Fruit fly (Drosophila melanogaster): ENCODE measurements around the gene CG44869.

DNA sequence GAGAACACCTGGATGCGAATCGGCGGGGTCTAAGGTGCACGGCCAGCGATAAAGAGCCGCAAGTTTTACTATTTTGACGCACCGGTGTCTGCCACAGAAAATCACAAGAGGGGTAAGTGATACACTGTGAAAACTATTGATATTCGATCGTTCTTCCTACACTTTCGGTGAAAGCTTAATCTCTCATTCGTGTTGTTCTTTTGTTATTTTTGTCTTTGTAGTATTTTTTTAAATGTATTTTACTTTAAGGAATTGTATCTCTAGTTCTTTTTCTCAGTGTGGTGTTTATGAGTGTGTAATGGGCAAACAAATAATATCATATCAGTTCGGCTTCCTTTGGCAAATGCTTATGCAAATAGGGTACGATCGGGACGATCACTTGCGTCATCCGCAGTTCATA, 14.1 kb upstream of the CG44869 start:
- TF ChIP-seq Mnt (GFP tag; optimal IDR thresholded peaks at IDR 0.05) (no peak), Crg-1 (GFP tag; optimal IDR thresholded peaks at IDR 0.05) (no peak), bab1 (GFP tag; optimal IDR thresholded peaks at IDR 0.05) (no peak), Clk (GFP tag; optimal IDR thresholded peaks at IDR 0.05) (no peak), CG33017 (tag; optimal IDR thresholded peaks at IDR 0.05) (no peak), cnc (optimal IDR thresholded peaks at IDR 0.05) (no peak), CG12768 (GFP tag; optimal IDR thresholded peaks at IDR 0.05) (no peak), CG7045 (GFP tag; optimal IDR thresholded peaks at IDR 0.05) (no peak), toe (GFP tag; optimal IDR thresholded peaks at IDR 0.05) (no peak), CG11617 (GFP tag; optimal IDR thresholded peaks at IDR 0.05) (no peak)

Measured in whole organism, adult.